Worm (Caenorhabditis elegans): ENCODE results near the gene tnt-2.

- TF ChIP-seq W03F9.2 (tag; optimal IDR thresholded peaks at IDR 0.05) (no peak), dao-5 (tag; optimal IDR thresholded peaks at IDR 0.05) (no peak), him-1 (tag; optimal IDR thresholded peaks at IDR 0.05) (no peak)
Observed at ce11 chrX:8754285-8754795, 31.0 kb upstream of the tnt-2 start.

Measured in whole organism, L4/young adult.